Fruit fly (Drosophila melanogaster) S2 (cell line): ENCODE results near the gene Remo.

Source experiments
- CG8478 ChIP-seq: fragments of >200 bp; optimal IDR thresholded peaks from 2 replicates; lab custom pipeline; 2018
- CTCF ChIP-seq, 2 experiments: fragments of >200 bp; optimal IDR thresholded peaks; 2 replicates each; lab custom pipeline; 2018

DNA sequence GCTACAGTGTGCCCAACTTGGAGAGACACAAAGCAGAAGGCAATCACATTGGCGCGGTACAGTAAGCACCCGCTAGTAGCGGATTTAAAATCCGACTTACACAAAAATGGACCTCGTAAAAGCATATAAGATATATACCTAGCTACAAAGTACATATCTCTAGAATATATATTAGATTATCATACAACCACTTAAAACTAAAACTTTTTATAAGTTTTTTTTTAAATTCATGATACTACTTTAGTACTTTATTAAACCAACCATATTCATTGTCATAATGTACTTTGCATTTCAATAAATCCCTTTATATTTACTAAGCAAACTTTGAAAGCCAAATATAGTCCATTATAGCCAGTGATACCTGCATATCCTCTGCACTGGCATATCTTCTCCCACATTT, 12.7 kb upstream of the Remo start:
- no peak for TF ChIP-seq CG8478
- TF ChIP-seq CTCF (optimal IDR thresholded peaks at IDR 0.05; lab: Kevin White, UChicago), result no peak
